Fruit fly (Drosophila melanogaster) whole organism, prepupa: Measurements from ENCODE around the gene ND-30.

ENCODE experiments used
- Blimp-1 ChIP-seq: fragments of 200-800 bp; sonication (Bioruptor generic); optimal IDR thresholded peaks from 3 replicates; lab custom pipeline; 2017; ENCODE audit warnings: missing biosample characterization, missing genetic modification characterization, mild to moderate bottlenecking, moderate library complexity, missing genetic modification reagents
- CG10631 ChIP-seq: fragments of 200-800 bp; sonication (Bioruptor generic); optimal IDR thresholded peaks from 2 replicates; lab custom pipeline; 2016; ENCODE audit warnings: missing biosample characterization, missing genetic modification characterization
- CG11294 ChIP-seq: fragments of 200-800 bp; sonication (Bioruptor generic); IDR thresholded peaks from 2 replicates; pipeline ENCODE4 v1.3.6; 2022; ENCODE audit warnings: missing biosample characterization, missing genetic modification characterization
- CG11762 ChIP-seq: fragments of 200-800 bp; sonication (Bioruptor generic); optimal IDR thresholded peaks from 3 replicates; lab custom pipeline; 2016; ENCODE audit warnings: missing biosample characterization, missing genetic modification characterization; ENCODE audit not compliant: insufficient read depth
- CG11902 ChIP-seq: fragments of 200-800 bp; sonication (Bioruptor generic); optimal IDR thresholded peaks from 3 replicates; lab custom pipeline; 2016; ENCODE audit warnings: missing biosample characterization, missing genetic modification characterization
- CG15336 ChIP-seq: fragments of 200-800 bp; sonication (Bioruptor generic); IDR thresholded peaks from 2 replicates; pipeline ENCODE4 v1.3.6; 2022; ENCODE audit warnings: missing biosample characterization, missing genetic modification characterization
- CG3032 ChIP-seq: fragments of 200-800 bp; optimal IDR thresholded peaks from 2 replicates; lab custom pipeline; 2019; ENCODE audit warnings: missing biosample characterization, mild to moderate bottlenecking, missing genetic modification characterization, moderate library complexity
- CG31627 ChIP-seq: fragments of 200-800 bp; sonication (Bioruptor generic); optimal IDR thresholded peaks from 3 replicates; lab custom pipeline; 2016; ENCODE audit warnings: missing biosample characterization, missing genetic modification characterization
- CG32006 ChIP-seq: fragments of 200-800 bp; sonication (Bioruptor generic); optimal IDR thresholded peaks from 3 replicates; lab custom pipeline; 2017; ENCODE audit warnings: missing biosample characterization, mild to moderate bottlenecking, missing genetic modification characterization
- CG34406 ChIP-seq: fragments of 200-800 bp; sonication (Bioruptor generic); optimal IDR thresholded peaks from 3 replicates; lab custom pipeline; 2016; ENCODE audit warnings: missing biosample characterization, missing genetic modification characterization
- CG4318 ChIP-seq: fragments of 200-800 bp; sonication (Bioruptor generic); optimal IDR thresholded peaks from 3 replicates; lab custom pipeline; 2017; ENCODE audit warnings: missing biosample characterization, mild to moderate bottlenecking, missing genetic modification characterization
- CG6163 ChIP-seq: fragments of 200-800 bp; sonication (Bioruptor generic); IDR thresholded peaks from 3 replicates; pipeline ENCODE4 v1.3.6; 2022; ENCODE audit warnings: missing biosample characterization, missing genetic modification characterization
- CG6792 ChIP-seq: fragments of 200-800 bp; sonication (Bioruptor generic); optimal IDR thresholded peaks from 3 replicates; lab custom pipeline; 2016; ENCODE audit warnings: missing biosample characterization, missing genetic modification characterization
- CG7368 ChIP-seq: fragments of 200-800 bp; sonication (Bioruptor generic); optimal IDR thresholded peaks from 3 replicates; lab custom pipeline; 2016; ENCODE audit warnings: missing biosample characterization, missing genetic modification characterization
- CG8119 ChIP-seq: fragments of 200-800 bp; sonication (Bioruptor generic); IDR thresholded peaks from 3 replicates; pipeline ENCODE4 v1.3.6; 2022; ENCODE audit warnings: missing biosample characterization, missing genetic modification characterization
- CG8319 ChIP-seq: fragments of 200-800 bp; sonication (Bioruptor generic); optimal IDR thresholded peaks from 3 replicates; lab custom pipeline; 2016; ENCODE audit warnings: missing biosample characterization, missing genetic modification characterization
- CG8632 ChIP-seq: fragments of 200-800 bp; sonication (Bioruptor generic); optimal IDR thresholded peaks from 3 replicates; lab custom pipeline; 2016; ENCODE audit warnings: missing biosample characterization, missing genetic modification characterization
- CG9139 ChIP-seq: fragments of 200-800 bp; sonication (Bioruptor generic); optimal IDR thresholded peaks from 3 replicates; lab custom pipeline; 2017; ENCODE audit warnings: missing biosample characterization, mild to moderate bottlenecking, missing genetic modification characterization
- Eip75B ChIP-seq: fragments of 200-800 bp; sonication (Bioruptor generic); optimal IDR thresholded peaks from 3 replicates; lab custom pipeline; 2016; ENCODE audit warnings: missing biosample characterization, missing genetic modification characterization
- Eip78C ChIP-seq: fragments of 200-800 bp; sonication (Bioruptor generic); peaks from one replicate; lab custom pipeline; 2016; ENCODE audit warnings: missing biosample characterization, missing genetic modification characterization
- Eip93F ChIP-seq: fragments of 200-800 bp; sonication (Bioruptor generic); optimal IDR thresholded peaks from 2 replicates; lab custom pipeline; 2016; ENCODE audit warnings: missing biosample characterization, mild to moderate bottlenecking, missing genetic modification characterization
- Hr38 ChIP-seq: sonication (Bioruptor generic); optimal IDR thresholded peaks from 2 replicates; lab custom pipeline; 2016; ENCODE audit warnings: missing biosample characterization, missing genetic modification characterization
- Hr39 ChIP-seq: fragments of 200-800 bp; sonication (Bioruptor generic); optimal IDR thresholded peaks from 2 replicates; lab custom pipeline; 2016; ENCODE audit warnings: missing biosample characterization, missing genetic modification characterization
- Lpt ChIP-seq: fragments of 200-800 bp; sonication (Bioruptor generic); optimal IDR thresholded peaks from 3 replicates; lab custom pipeline; 2016; ENCODE audit warnings: missing biosample characterization, missing genetic modification characterization
- Met ChIP-seq: fragments of 200-800 bp; sonication (Bioruptor generic); optimal IDR thresholded peaks from 3 replicates; lab custom pipeline; 2016; ENCODE audit warnings: missing biosample characterization, missing genetic modification characterization
- OdsH ChIP-seq: fragments of 200-800 bp; sonication (Bioruptor generic); optimal IDR thresholded peaks from 3 replicates; lab custom pipeline; 2016; ENCODE audit warnings: missing biosample characterization, missing genetic modification characterization
- Smox ChIP-seq: fragments of 200-800 bp; sonication (Bioruptor generic); optimal IDR thresholded peaks from 3 replicates; lab custom pipeline; 2016; ENCODE audit warnings: missing biosample characterization, missing genetic modification characterization
- Sox102F ChIP-seq: fragments of 200-800 bp; sonication (Bioruptor generic); optimal IDR thresholded peaks from 2 replicates; lab custom pipeline; 2016; ENCODE audit warnings: missing biosample characterization, mild to moderate bottlenecking, missing genetic modification characterization
- Sox14 ChIP-seq: fragments of 200-800 bp; sonication (Bioruptor generic); optimal IDR thresholded peaks from 3 replicates; lab custom pipeline; 2016; ENCODE audit warnings: missing biosample characterization, missing genetic modification characterization
- Sox15 ChIP-seq: fragments of 200-800 bp; sonication (Bioruptor generic); optimal IDR thresholded peaks from 3 replicates; lab custom pipeline; 2016; ENCODE audit warnings: missing biosample characterization, missing genetic modification characterization
- acj6 ChIP-seq: fragments of 200-800 bp; sonication (Bioruptor generic); optimal IDR thresholded peaks from 3 replicates; lab custom pipeline; 2016; ENCODE audit warnings: missing biosample characterization, missing genetic modification characterization
- dsx ChIP-seq: fragments of 200-800 bp; optimal IDR thresholded peaks from 3 replicates; lab custom pipeline; 2019; ENCODE audit warnings: missing biosample characterization, mild to moderate bottlenecking, missing genetic modification characterization, moderate library complexity; ENCODE audit not compliant: poor library complexity, severe bottlenecking
- esn ChIP-seq: fragments of 200-800 bp; sonication (Bioruptor generic); optimal IDR thresholded peaks from 2 replicates; lab custom pipeline; 2016; ENCODE audit warnings: missing biosample characterization, mild to moderate bottlenecking, missing genetic modification characterization, moderate library complexity
- fkh ChIP-seq: fragments of 200-800 bp; sonication (Bioruptor generic); optimal IDR thresholded peaks from 3 replicates; lab custom pipeline; 2017; ENCODE audit warnings: missing biosample characterization, mild to moderate bottlenecking, missing genetic modification characterization, moderate library complexity
- lz ChIP-seq: fragments of 200-800 bp; sonication (Bioruptor generic); optimal IDR thresholded peaks from 3 replicates; lab custom pipeline; 2016; ENCODE audit warnings: missing biosample characterization, missing genetic modification characterization
- pdm3 ChIP-seq: fragments of 200-800 bp; sonication (Bioruptor generic); optimal IDR thresholded peaks from 3 replicates; lab custom pipeline; 2016; ENCODE audit warnings: missing biosample characterization, missing genetic modification characterization
- spab ChIP-seq: fragments of 200-800 bp; sonication (Bioruptor generic); optimal IDR thresholded peaks from 2 replicates; lab custom pipeline; 2017; ENCODE audit warnings: missing biosample characterization, mild to moderate bottlenecking, missing genetic modification characterization, missing genetic modification reagents
- ss ChIP-seq, 2 experiments: fragments of 200-800 bp; sonication (Bioruptor generic); optimal IDR thresholded peaks; 2 replicates in 1 of 2; 3 replicates in 1 of 2; lab custom pipeline; 2017 to 2018; ENCODE audit warnings: mild to moderate bottlenecking in 2 of 2, missing biosample characterization in 2 of 2, missing genetic modification characterization in 2 of 2, moderate library complexity in 1 of 2
- svp ChIP-seq: fragments of 200-800 bp; sonication (Bioruptor generic); peaks from one replicate; lab custom pipeline; 2016; ENCODE audit warnings: missing biosample characterization, missing genetic modification characterization
- vri ChIP-seq: fragments of 200-800 bp; sonication (Bioruptor generic); optimal IDR thresholded peaks from 3 replicates; lab custom pipeline; 2016; ENCODE audit warnings: missing biosample characterization, mild to moderate bottlenecking, missing genetic modification characterization

The ND-30 gene

dm6 chr3L:3127544-3127943 lies 31.8 kb downstream of the ND-30 start, which contains the start of gene promL (continued):
- TF ChIP-seq ss (GFP tag; optimal IDR thresholded peaks at IDR 0.05; lab: Kevin White, UChicago) = peak; percentile 44 to 49
- TF ChIP-seq CG8319 (GFP tag; lab: Kevin White, UChicago) = no peak
- TF ChIP-seq CG34406 (GFP tag; lab: Kevin White, UChicago) = no peak
- peak; percentile 21 for TF ChIP-seq CG3032
- TF ChIP-seq CG6163 = peak; percentile 74
- peak; percentile 16 for TF ChIP-seq Hr39 (GFP tag; lab: Kevin White, UChicago)
- TF ChIP-seq esn (GFP tag; lab: Kevin White, UChicago) = peak; percentile 65
- TF ChIP-seq Sox14 = peak; percentile 78
- TF ChIP-seq CG7368 (GFP tag; lab: Kevin White, UChicago) = no peak
- no peak for TF ChIP-seq pdm3 (GFP tag; lab: Kevin White, UChicago)
- peak; percentile 87 for TF ChIP-seq Eip78C (GFP tag; lab: Kevin White, UChicago)
- TF ChIP-seq, all 60 proteins: peak for 31

DNA sequence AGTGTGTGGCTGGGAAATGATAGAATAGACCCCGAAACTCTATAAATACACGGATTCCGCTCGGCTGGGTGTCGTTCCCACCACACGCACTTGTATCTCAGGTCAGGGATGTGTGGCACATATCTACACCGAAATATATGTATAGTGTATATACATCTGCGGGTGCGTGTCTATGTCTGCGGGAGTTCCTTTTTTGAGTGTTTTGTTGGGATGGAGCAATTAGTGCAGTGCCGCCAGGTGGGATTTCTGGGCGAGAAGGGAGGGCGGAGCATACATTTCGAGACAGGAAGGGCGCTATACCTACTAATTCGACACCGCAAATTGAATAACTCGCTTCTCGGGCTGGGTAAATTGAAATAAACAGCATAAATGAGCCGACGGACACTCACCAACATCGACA lies 32.9 kb downstream of the ND-30 start:
- TF ChIP-seq ss (GFP tag; optimal IDR thresholded peaks at IDR 0.05; lab: Kevin White, UChicago) (peak in 1 of 2 experiments; percentile 10), CG11762 (GFP tag; lab: Kevin White, UChicago) (no peak), Met (GFP tag; lab: Kevin White, UChicago) (no peak), svp (peak; percentile 44)

DNA sequence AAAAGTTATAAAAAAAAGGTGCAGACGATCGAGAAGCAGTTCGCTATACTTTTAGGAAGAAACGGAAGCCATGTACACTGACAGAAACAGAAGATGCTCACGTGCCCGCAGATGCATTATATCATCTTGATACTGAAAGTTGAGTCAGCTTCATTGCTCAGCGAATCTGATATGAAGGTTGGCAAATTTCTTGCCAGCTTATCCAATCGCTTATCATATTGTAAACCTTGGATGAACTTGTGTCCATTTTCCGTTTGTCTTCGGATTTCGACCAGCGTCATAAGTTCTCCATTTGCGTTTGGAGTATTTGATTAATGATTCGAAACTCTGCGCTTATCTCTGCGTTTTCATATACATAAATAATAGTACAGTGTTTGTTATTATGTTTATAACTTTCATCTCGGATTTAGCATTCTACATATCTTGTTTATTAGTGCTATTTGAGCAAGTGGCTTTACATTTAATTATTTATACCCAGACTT lies 33.7 kb downstream of the ND-30 start:
- TF ChIP-seq OdsH (GFP tag; lab: Kevin White, UChicago) = no peak
- TF ChIP-seq Sox102F = peak; percentile 48
- no peak for TF ChIP-seq CG9139
- peak; percentile 47 for TF ChIP-seq CG32006 (GFP tag; lab: Kevin White, UChicago)
- TF ChIP-seq CG7368 (GFP tag; lab: Kevin White, UChicago) = no peak
- no peak for TF ChIP-seq Blimp-1
- TF ChIP-seq acj6 = peak; percentile 50
- no peak for TF ChIP-seq CG6163
- TF ChIP-seq Sox14 = peak; percentile 55
- TF ChIP-seq Met (GFP tag; lab: Kevin White, UChicago) = peak; percentile 41
- TF ChIP-seq CG11902 (GFP tag; lab: Kevin White, UChicago) = no peak
- TF ChIP-seq spab (GFP tag; lab: Kevin White, UChicago) = no peak
- TF ChIP-seq CG11294 = no peak
- TF ChIP-seq Sox15 (GFP tag; lab: Kevin White, UChicago) = peak; percentile 1
- peak; percentile 21 for TF ChIP-seq CG8632
- peak; percentile 17 for TF ChIP-seq Smox (GFP tag; lab: Kevin White, UChicago)
- peak; percentile 9 for TF ChIP-seq CG31627 (GFP tag; lab: Kevin White, UChicago)
- TF ChIP-seq fkh (GFP tag; lab: Kevin White, UChicago) = peak; percentile 34
- peak; percentile 6 for TF ChIP-seq CG10631 (GFP tag; lab: Kevin White, UChicago)
- peak; percentile 9 for TF ChIP-seq CG4318 (GFP tag; lab: Kevin White, UChicago)
- peak; percentile 92 for TF ChIP-seq Eip78C (GFP tag; lab: Kevin White, UChicago)
- TF ChIP-seq CG11762 (GFP tag; lab: Kevin White, UChicago) = no peak
- TF ChIP-seq Eip75B (GFP tag; lab: Kevin White, UChicago) = no peak
- TF ChIP-seq CG6792 (GFP tag; lab: Kevin White, UChicago) = no peak
- TF ChIP-seq ss (GFP tag; optimal IDR thresholded peaks at IDR 0.05; lab: Kevin White, UChicago) = peak; percentile 16 to 35
- TF ChIP-seq Hr39 (GFP tag; lab: Kevin White, UChicago) = peak; percentile 19
- no peak for TF ChIP-seq lz
- TF ChIP-seq pdm3 (GFP tag; lab: Kevin White, UChicago) = peak; percentile 11
- peak; percentile 60 for TF ChIP-seq dsx (GFP tag; lab: Kevin White, UChicago)
- TF ChIP-seq CG15336 (GFP tag; lab: Robert Waterston, UW) = no peak; the same call in 1 of the 2 replicates
- TF ChIP-seq Eip93F = no peak
- peak; percentile 25 for TF ChIP-seq CG34406 (GFP tag; lab: Kevin White, UChicago)
- TF ChIP-seq Lpt = peak; percentile 22
- peak; percentile 28 for TF ChIP-seq vri (GFP tag; lab: Kevin White, UChicago)
- TF ChIP-seq Hr38 (GFP tag; lab: Kevin White, UChicago) = no peak
- TF ChIP-seq CG8119 (GFP tag; lab: Robert Waterston, UW) = no peak
- TF ChIP-seq esn (GFP tag; lab: Kevin White, UChicago) = peak; percentile 45
